Fruit fly (Drosophila melanogaster): ENCODE results near the gene Hpd.
A peak's percentile ranks its signal among the peaks of the same experiment; 100 is the strongest.

DNA sequence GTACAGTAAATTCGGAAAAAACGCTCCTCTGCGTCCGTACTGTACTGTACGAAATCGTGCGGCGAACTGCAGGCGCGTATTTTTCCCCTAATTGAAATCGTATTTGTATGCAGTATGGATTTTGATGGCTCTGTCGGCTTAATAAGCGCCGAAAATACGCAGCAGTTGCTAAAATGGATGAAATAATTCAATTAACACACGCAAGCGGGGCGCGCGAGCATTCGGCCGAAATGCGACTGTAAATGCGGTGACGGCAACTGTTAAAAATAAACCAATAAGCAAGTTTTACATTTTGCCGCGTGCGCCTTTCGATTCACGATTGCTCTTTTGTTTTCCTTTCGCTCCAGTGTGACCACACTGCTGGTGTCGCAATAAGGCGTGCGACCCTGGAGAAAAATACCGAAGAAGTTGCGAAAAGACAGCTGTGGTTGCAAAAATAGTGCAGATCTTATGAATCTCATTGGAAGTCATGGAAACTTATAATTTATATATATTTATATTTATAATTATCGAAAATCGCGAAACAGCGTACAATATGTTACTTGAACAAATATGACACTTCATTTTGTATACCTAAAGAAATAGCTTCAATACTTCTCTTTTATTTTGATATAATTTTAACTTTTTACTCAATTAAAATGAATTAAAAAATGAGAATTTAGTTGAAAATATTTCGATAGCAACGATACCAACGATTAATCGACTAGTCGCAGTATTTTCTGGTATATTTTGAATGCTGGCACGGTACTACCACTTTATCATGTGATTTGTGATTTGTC, 33.5 kb upstream of the Hpd start, which contains the start of the genes CG32428 and CG5969:
- peak; percentile 74 for TF ChIP-seq CG9948 (tag; optimal IDR thresholded peaks at IDR 0.05)
- peak; percentile 81 for TF ChIP-seq CG8159 (tag; optimal IDR thresholded peaks at IDR 0.05)
- peak; percentile 18 for TF ChIP-seq D1 (tag; optimal IDR thresholded peaks at IDR 0.05)
- TF ChIP-seq CG12605 (GFP tag; IDR thresholded peaks at IDR 0.05) = peak; percentile 64
- TF ChIP-seq CG14655 (GFP tag; optimal IDR thresholded peaks at IDR 0.05) = peak; percentile 77
- TF ChIP-seq CG13204 (GFP tag; optimal IDR thresholded peaks at IDR 0.05) = no peak
- no peak for TF ChIP-seq gl (tag; optimal IDR thresholded peaks at IDR 0.05)
- peak; percentile 72 for TF ChIP-seq Snoo (tag; optimal IDR thresholded peaks at IDR 0.05)
- TF ChIP-seq Pif1B (GFP tag; optimal IDR thresholded peaks at IDR 0.05) = peak; percentile 51
- TF ChIP-seq Pif1A (GFP tag; optimal IDR thresholded peaks at IDR 0.05) = peak; percentile 52
- peak; percentile 71 for TF ChIP-seq CG34367 (tag; optimal IDR thresholded peaks at IDR 0.05)
